Fruit fly (Drosophila melanogaster) Kc167 (cell line): ENCODE measurements around the gene Oscillin.

Source experiments
- Sin3A ChIP-seq: fragments of >200 bp; optimal IDR thresholded peaks from 2 replicates; lab custom pipeline; 2018; ENCODE audit warnings: missing external identifiers
- psq ChIP-seq: fragments of >200 bp; optimal IDR thresholded peaks from 2 replicates; lab custom pipeline; 2017; ENCODE audit warnings: missing external identifiers

- TF ChIP-seq psq (lab: Kevin White, UChicago) (no peak), Sin3A (lab: Kevin White, UChicago) (no peak)
Observed at dm6 chr2L:5553750-5554149, 6.9 kb downstream of the Oscillin start, which contains the start of the genes CG14013 and CG14017.
